Fruit fly (Drosophila melanogaster) whole organism, pupa: ENCODE results near the gene SsRbeta.

ENCODE experiments used
- CG10348 ChIP-seq: fragments of 200-800 bp; sonication (Bioruptor generic); IDR thresholded peaks from 2 replicates; pipeline ENCODE4 v1.3.6; 2022; ENCODE audit warnings: missing biosample characterization, missing genetic modification characterization
- CG12605 ChIP-seq: fragments of 200-800 bp; sonication (Bioruptor generic); IDR thresholded peaks from 2 replicates; pipeline ENCODE4 v1.3.6; 2022; ENCODE audit warnings: missing biosample characterization, missing genetic modification characterization
- CG13204 ChIP-seq: fragments of 200-800 bp; sonication (Bioruptor generic); optimal IDR thresholded peaks from 2 replicates; lab custom pipeline; 2018; ENCODE audit warnings: missing biosample characterization, mild to moderate bottlenecking, missing genetic modification characterization, moderate library complexity
- CG14655 ChIP-seq: fragments of 200-800 bp; sonication (Bioruptor generic); optimal IDR thresholded peaks from 3 replicates; lab custom pipeline; 2017; ENCODE audit warnings: mild to moderate bottlenecking, missing biosample characterization, missing genetic modification reagents, missing genetic modification characterization
- CG15710 ChIP-seq: fragments of 200-800 bp; sonication (Bioruptor generic); optimal IDR thresholded peaks from 2 replicates; lab custom pipeline; 2018; ENCODE audit warnings: missing biosample characterization, mild to moderate bottlenecking, missing genetic modification characterization, moderate library complexity
- CG17806 ChIP-seq: fragments of 200-800 bp; sonication (Bioruptor generic); optimal IDR thresholded peaks from 2 replicates; lab custom pipeline; 2018; ENCODE audit warnings: missing biosample characterization, mild to moderate bottlenecking, missing genetic modification characterization, moderate library complexity
- CG32121 ChIP-seq: fragments of 200-800 bp; sonication (Bioruptor generic); IDR thresholded peaks from 2 replicates; pipeline ENCODE4 v1.3.6; 2022; ENCODE audit warnings: missing biosample characterization, missing genetic modification characterization
- CG34367 ChIP-seq: fragments of 200-800 bp; sonication (Bioruptor generic); optimal IDR thresholded peaks from 2 replicates; lab custom pipeline; 2018; ENCODE audit warnings: missing biosample characterization, mild to moderate bottlenecking, missing genetic modification characterization
- CG4496 ChIP-seq: fragments of 200-800 bp; sonication (Bioruptor generic); IDR thresholded peaks from 3 replicates; pipeline ENCODE4 v1.3.6; 2022; ENCODE audit warnings: missing biosample characterization, missing genetic modification characterization
- CG8159 ChIP-seq: fragments of 200-800 bp; sonication (Bioruptor generic); optimal IDR thresholded peaks from 3 replicates; lab custom pipeline; 2018; ENCODE audit warnings: missing biosample characterization, mild to moderate bottlenecking, missing genetic modification characterization, moderate library complexity
- CG8301 ChIP-seq: fragments of 200-800 bp; sonication (Bioruptor generic); optimal IDR thresholded peaks from 2 replicates; lab custom pipeline; 2018; ENCODE audit warnings: missing biosample characterization, mild to moderate bottlenecking, missing genetic modification characterization
- CG9948 ChIP-seq: fragments of 200-800 bp; sonication (Bioruptor generic); optimal IDR thresholded peaks from 2 replicates; lab custom pipeline; 2018; ENCODE audit warnings: missing biosample characterization, mild to moderate bottlenecking, missing genetic modification characterization, moderate library complexity
- D1 ChIP-seq: fragments of 200-800 bp; sonication (Bioruptor generic); optimal IDR thresholded peaks from 2 replicates; lab custom pipeline; 2018; ENCODE audit warnings: missing biosample characterization, mild to moderate bottlenecking, missing genetic modification characterization, moderate library complexity
- EcR ChIP-seq: fragments of 200-800 bp; sonication (Bioruptor generic); optimal IDR thresholded peaks from 3 replicates; lab custom pipeline; 2019; ENCODE audit warnings: missing biosample characterization, missing genetic modification characterization, mild to moderate bottlenecking, moderate library complexity, missing genetic modification reagents
- Ets98B ChIP-seq: fragments of 200-800 bp; sonication (Bioruptor generic); IDR thresholded peaks from 2 replicates; pipeline ENCODE4 v1.3.6; 2022; ENCODE audit warnings: missing biosample characterization, missing genetic modification characterization
- Pif1A ChIP-seq: fragments of 200-800 bp; sonication (Bioruptor generic); optimal IDR thresholded peaks from 3 replicates; lab custom pipeline; 2016; ENCODE audit warnings: missing biosample characterization, missing genetic modification characterization
- Pif1B ChIP-seq: fragments of 200-800 bp; sonication (Bioruptor generic); optimal IDR thresholded peaks from 3 replicates; lab custom pipeline; 2016; ENCODE audit warnings: missing biosample characterization, missing genetic modification characterization
- Snoo ChIP-seq: fragments of 200-800 bp; sonication (Bioruptor generic); optimal IDR thresholded peaks from 3 replicates; lab custom pipeline; 2017; ENCODE audit warnings: missing biosample characterization, mild to moderate bottlenecking, missing genetic modification characterization, inconsistent platforms
- fd96Ca ChIP-seq: fragments of 200-800 bp; sonication (Bioruptor generic); IDR thresholded peaks from 3 replicates; pipeline ENCODE4 v1.3.6; 2022; ENCODE audit warnings: missing biosample characterization, missing genetic modification characterization
- gl ChIP-seq: fragments of 200-800 bp; sonication (Bioruptor generic); optimal IDR thresholded peaks from 2 replicates; lab custom pipeline; 2018; ENCODE audit warnings: missing biosample characterization, mild to moderate bottlenecking, missing genetic modification characterization
- rn ChIP-seq: fragments of 200-800 bp; sonication (Bioruptor generic); IDR thresholded peaks from 2 replicates; pipeline ENCODE4 v1.3.6; 2022; ENCODE audit warnings: missing biosample characterization, missing genetic modification characterization

The SsRbeta gene

DNA sequence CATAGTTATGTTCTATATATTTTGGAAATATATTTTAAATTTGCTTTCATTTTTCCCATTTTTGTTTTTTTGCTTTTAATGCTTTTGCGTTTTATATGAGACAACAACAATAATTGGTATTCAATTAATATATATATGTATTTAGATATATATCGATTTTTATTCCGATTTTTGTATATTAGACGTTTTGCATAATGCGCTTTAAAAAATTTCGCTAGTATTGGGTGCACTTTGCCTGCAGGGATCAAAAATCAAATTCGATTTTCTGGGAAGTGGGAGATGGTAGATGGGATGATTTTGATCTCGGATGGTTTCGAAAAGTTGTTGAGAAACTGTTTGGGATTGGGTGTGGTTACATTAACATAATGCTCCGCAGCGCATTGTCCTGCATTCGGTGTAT lies 8.4 kb downstream of the SsRbeta start, which contains the start of gene CG5157:
Gene CG5157 (minus strand): TSS at position 101 of the 400 bp plus-strand sequence.
- TF ChIP-seq gl (tag; lab: Kevin White, UChicago) (no peak), CG12605 (GFP tag; lab: Robert Waterston, UW) (no peak), Pif1B (no peak), CG10348 (no peak), EcR (GFP tag; lab: Kevin White, UChicago) (no peak), CG34367 (tag; lab: Kevin White, UChicago) (no peak), CG14655 (GFP tag; lab: Kevin White, UChicago) (no peak), CG8301 (no peak), CG8159 (tag; lab: Kevin White, UChicago) (no peak), CG4496 (GFP tag; lab: Robert Waterston, UW) (no peak), CG15710 (tag; lab: Kevin White, UChicago) (no peak), Snoo (tag; lab: Kevin White, UChicago) (no peak), Ets98B (no peak), Pif1A (GFP tag; lab: Kevin White, UChicago) (no peak), D1 (tag; lab: Kevin White, UChicago) (no peak), CG32121 (no peak), CG9948 (tag; lab: Kevin White, UChicago) (no peak), rn (GFP tag; lab: Robert Waterston, UW) (no peak), CG17806 (tag; lab: Kevin White, UChicago) (no peak), CG13204 (GFP tag; lab: Kevin White, UChicago) (no peak)
- TF ChIP-seq, all 21 proteins: peak for 0

DNA sequence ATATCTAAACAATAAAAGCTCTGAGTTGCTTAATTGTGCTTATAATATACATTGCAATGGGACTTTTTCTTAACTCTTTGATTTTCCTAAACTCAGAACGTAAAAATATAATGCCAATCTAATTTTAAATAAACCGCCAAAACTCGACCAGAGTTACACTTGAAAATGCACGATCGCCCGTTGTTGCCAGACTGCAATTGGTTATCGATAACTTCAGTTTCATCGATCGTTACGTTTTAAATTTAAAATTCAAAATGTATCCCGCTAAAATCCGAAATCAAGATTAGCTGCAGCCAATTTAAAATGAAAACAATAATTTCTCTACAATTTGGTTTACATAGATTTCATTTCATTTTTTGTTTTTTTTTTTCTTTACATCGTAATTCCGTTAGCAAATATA lies 9.7 kb downstream of the SsRbeta start:
- TF ChIP-seq CG13204 (GFP tag; lab: Kevin White, UChicago): no peak
- no peak for TF ChIP-seq CG8159 (tag; lab: Kevin White, UChicago)
- TF ChIP-seq gl (tag; lab: Kevin White, UChicago): no peak
- TF ChIP-seq CG34367 (tag; lab: Kevin White, UChicago): no peak
- no peak for TF ChIP-seq CG9948 (tag; lab: Kevin White, UChicago)
- no peak for TF ChIP-seq Snoo (tag; lab: Kevin White, UChicago)
- TF ChIP-seq EcR (GFP tag; lab: Kevin White, UChicago): no peak
- no peak for TF ChIP-seq CG14655 (GFP tag; lab: Kevin White, UChicago)
- TF ChIP-seq CG17806 (tag; lab: Kevin White, UChicago): no peak

DNA sequence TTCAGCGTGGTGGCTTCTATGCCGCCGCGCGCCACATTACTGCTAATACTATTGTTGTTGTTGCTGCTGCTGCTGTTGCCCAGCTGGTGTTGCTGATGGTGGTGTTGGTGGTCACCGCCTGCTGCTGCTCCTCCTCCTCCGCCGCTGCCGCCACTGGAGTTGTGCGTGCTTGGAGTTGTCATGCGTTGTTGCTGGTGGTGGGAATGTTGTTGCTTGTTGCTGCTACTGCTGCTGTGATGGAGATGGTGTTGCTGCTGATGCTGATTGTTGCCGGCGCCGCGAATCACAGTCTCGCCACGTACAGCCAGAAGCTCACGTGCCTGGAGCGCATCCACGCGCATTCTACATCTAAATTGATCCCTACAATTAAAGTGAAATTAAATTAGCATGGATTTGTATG lies 12.1 kb downstream of the SsRbeta start:
- TF ChIP-seq D1 (tag; lab: Kevin White, UChicago) (no peak), gl (tag; lab: Kevin White, UChicago) (no peak), fd96Ca (GFP tag; lab: Robert Waterston, UW) (no peak), CG17806 (tag; lab: Kevin White, UChicago) (no peak), rn (GFP tag; lab: Robert Waterston, UW) (no peak), CG14655 (GFP tag; lab: Kevin White, UChicago) (no peak), CG9948 (tag; lab: Kevin White, UChicago) (no peak), Snoo (tag; lab: Kevin White, UChicago) (no peak), Pif1A (GFP tag; lab: Kevin White, UChicago) (no peak), CG12605 (GFP tag; lab: Robert Waterston, UW) (no peak), EcR (GFP tag; lab: Kevin White, UChicago) (no peak), CG8159 (tag; lab: Kevin White, UChicago) (no peak), CG15710 (tag; lab: Kevin White, UChicago) (no peak), CG4496 (GFP tag; lab: Robert Waterston, UW) (no peak), CG32121 (no peak), Ets98B (no peak)

DNA sequence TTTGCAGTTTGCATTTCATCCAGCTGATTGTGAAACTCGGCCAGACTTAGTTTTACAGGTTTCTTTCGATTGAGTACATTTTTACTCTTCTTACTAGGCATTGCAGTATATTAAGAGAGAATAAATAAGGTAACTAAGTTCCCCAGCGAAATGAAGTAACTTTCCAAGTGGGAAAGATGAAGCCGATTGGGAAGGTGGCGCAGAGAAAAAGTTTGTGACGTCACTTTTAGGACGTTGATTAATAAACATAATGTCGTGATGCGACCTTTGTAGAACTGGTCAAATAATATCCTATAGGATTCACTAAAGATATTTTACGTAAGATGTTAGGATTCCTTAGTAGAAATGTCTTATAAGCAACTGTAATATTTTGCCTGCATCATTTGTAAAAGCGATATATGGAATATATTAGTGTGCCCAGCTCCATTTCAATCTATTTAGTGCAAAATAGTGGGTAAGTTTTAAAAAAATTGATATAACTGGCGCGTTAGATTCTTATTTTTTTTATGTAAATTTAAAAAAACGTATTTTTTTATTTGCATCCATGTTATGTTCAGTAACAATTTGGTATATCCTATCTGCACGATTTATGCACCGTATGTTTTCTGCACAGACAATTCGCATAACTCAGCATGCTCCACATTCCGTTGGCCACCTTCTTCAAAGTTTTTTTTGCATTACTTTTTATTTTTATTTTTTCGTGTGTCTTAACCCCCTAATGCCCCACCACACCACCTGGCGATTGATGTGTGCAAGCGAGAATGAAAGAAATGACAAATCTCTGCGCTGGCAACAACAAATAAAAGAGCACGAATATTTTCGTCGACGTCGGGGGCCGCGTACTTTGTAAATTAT lies 14.5 kb downstream of the SsRbeta start, which contains the start of gene CG32152:
Gene CG32152 (minus strand): TSS at position 352 of the 855 bp plus-strand sequence.
- TF ChIP-seq fd96Ca (GFP tag; lab: Robert Waterston, UW) (no peak), CG34367 (tag; lab: Kevin White, UChicago) (no peak), CG8159 (tag; lab: Kevin White, UChicago) (no peak), Pif1B (no peak), CG13204 (GFP tag; lab: Kevin White, UChicago) (no peak), CG12605 (GFP tag; lab: Robert Waterston, UW) (no peak), gl (tag; lab: Kevin White, UChicago) (no peak), CG32121 (peak; percentile 81), EcR (GFP tag; lab: Kevin White, UChicago) (no peak), Pif1A (GFP tag; lab: Kevin White, UChicago) (no peak), Ets98B (peak; percentile 55; the same call in 1 of the 2 replicates), CG17806 (tag; lab: Kevin White, UChicago) (no peak), CG10348 (no peak), CG4496 (GFP tag; lab: Robert Waterston, UW) (peak; percentile 65; the same call in 2 of the 3 replicates), CG9948 (tag; lab: Kevin White, UChicago) (no peak), D1 (tag; lab: Kevin White, UChicago) (no peak), Snoo (tag; lab: Kevin White, UChicago) (no peak), CG14655 (GFP tag; lab: Kevin White, UChicago) (no peak), rn (GFP tag; lab: Robert Waterston, UW) (no peak), CG8301 (no peak), CG15710 (tag; lab: Kevin White, UChicago) (no peak)

DNA sequence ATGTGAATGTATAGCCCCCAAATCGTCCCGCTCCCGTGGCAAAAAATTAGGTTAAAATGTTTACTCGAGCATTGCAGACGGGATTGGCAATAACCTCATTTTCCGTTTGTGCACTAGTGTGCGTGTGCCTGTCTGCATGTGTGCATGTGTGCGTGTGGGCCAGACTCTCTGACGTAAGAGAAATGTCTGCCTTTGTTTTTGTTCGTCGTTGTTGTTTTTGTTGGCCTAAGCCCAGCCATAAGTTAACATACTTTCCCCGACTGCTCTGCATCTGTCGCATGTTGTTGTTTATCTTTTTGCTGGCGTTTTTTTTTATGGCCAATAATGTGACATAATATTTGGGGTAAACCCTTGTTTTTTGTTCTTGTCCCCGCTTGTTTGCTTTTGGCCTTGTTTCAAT lies 15.9 kb downstream of the SsRbeta start:
- TF ChIP-seq Snoo (tag; lab: Kevin White, UChicago) (peak; percentile 64), CG8301 (no peak)
